Fruit fly (Drosophila melanogaster) whole organism, embryonic: ENCODE measurements around the gene CG13002.
A peak's percentile ranks its signal among the peaks of the same experiment; 100 is the strongest.

ENCODE experiments used
- Asciz ChIP-seq: fragments of 200-800 bp; sonication (Bioruptor generic); optimal IDR thresholded peaks from 2 replicates; lab custom pipeline; 2017; ENCODE audit warnings: missing biosample characterization, mild to moderate bottlenecking, missing genetic modification characterization, missing genetic modification reagents
- CG11085 ChIP-seq: fragments of 200-800 bp; sonication (Bioruptor generic); IDR thresholded peaks from 2 replicates; pipeline ENCODE4 v1.3.6; 2022; ENCODE audit warnings: missing biosample characterization, missing genetic modification characterization
- CG12155 ChIP-seq: fragments of 200-800 bp; sonication (Bioruptor generic); optimal IDR thresholded peaks from 3 replicates; lab custom pipeline; 2016; ENCODE audit warnings: missing biosample characterization, missing genetic modification characterization
- CG12236 ChIP-seq: fragments of 200-800 bp; sonication (Bioruptor generic); optimal IDR thresholded peaks from 2 replicates; lab custom pipeline; 2016; ENCODE audit warnings: missing biosample characterization, missing genetic modification characterization
- CG12942 ChIP-seq: fragments of 200-800 bp; sonication (Bioruptor generic); optimal IDR thresholded peaks from 3 replicates; lab custom pipeline; 2016; ENCODE audit warnings: missing biosample characterization, missing genetic modification characterization
- CG13894 ChIP-seq: fragments of 200-800 bp; sonication (Bioruptor generic); optimal IDR thresholded peaks from 3 replicates; lab custom pipeline; 2018; ENCODE audit warnings: missing biosample characterization, mild to moderate bottlenecking, missing genetic modification characterization, moderate library complexity
- CG14710 ChIP-seq: fragments of 200-800 bp; sonication (Bioruptor generic); optimal IDR thresholded peaks from 3 replicates; lab custom pipeline; 2019; ENCODE audit warnings: missing biosample characterization, mild to moderate bottlenecking, missing genetic modification characterization, moderate library complexity
- CG15011 ChIP-seq: fragments of 200-800 bp; sonication (Bioruptor generic); optimal IDR thresholded peaks from 3 replicates; lab custom pipeline; 2018; ENCODE audit warnings: missing biosample characterization, mild to moderate bottlenecking, missing genetic modification characterization
- CG15073 ChIP-seq: fragments of 200-800 bp; sonication (Bioruptor generic); optimal IDR thresholded peaks from 2 replicates; lab custom pipeline; 2016; ENCODE audit warnings: missing biosample characterization, missing genetic modification characterization
- CG16815 ChIP-seq: fragments of 200-800 bp; sonication (Bioruptor generic); optimal IDR thresholded peaks from 3 replicates; lab custom pipeline; 2017; ENCODE audit warnings: missing biosample characterization, mild to moderate bottlenecking, missing genetic modification characterization
- CG17328 ChIP-seq: fragments of 200-800 bp; sonication (Bioruptor generic); IDR thresholded peaks from 2 replicates; pipeline ENCODE4 v1.3.6; 2022; ENCODE audit warnings: missing biosample characterization, missing genetic modification characterization
- CG2116 ChIP-seq: fragments of 200-800 bp; sonication (Bioruptor generic); optimal IDR thresholded peaks from 3 replicates; lab custom pipeline; 2018; ENCODE audit warnings: missing biosample characterization, mild to moderate bottlenecking, missing genetic modification characterization
- CG2875 ChIP-seq: fragments of 200-800 bp; sonication (Bioruptor generic); optimal IDR thresholded peaks from 2 replicates; lab custom pipeline; 2017; ENCODE audit warnings: missing biosample characterization, mild to moderate bottlenecking, missing genetic modification characterization, missing genetic modification reagents
- CG3065 ChIP-seq: fragments of 200-800 bp; sonication (Bioruptor generic); optimal IDR thresholded peaks from 2 replicates; lab custom pipeline; 2016; ENCODE audit warnings: missing biosample characterization, missing genetic modification characterization
- CG4707 ChIP-seq: fragments of 200-800 bp; sonication (Bioruptor generic); optimal IDR thresholded peaks from 2 replicates; lab custom pipeline; 2018; ENCODE audit warnings: missing biosample characterization, mild to moderate bottlenecking, missing genetic modification characterization, moderate library complexity
- CG6683 ChIP-seq: fragments of 200-800 bp; sonication (Bioruptor generic); optimal IDR thresholded peaks from 2 replicates; lab custom pipeline; 2017; ENCODE audit warnings: missing biosample characterization, mild to moderate bottlenecking, missing genetic modification characterization, missing genetic modification reagents
- CG6813 ChIP-seq: fragments of 200-800 bp; sonication (Bioruptor generic); optimal IDR thresholded peaks from 2 replicates; lab custom pipeline; 2017; ENCODE audit warnings: missing biosample characterization, missing genetic modification characterization, mild to moderate bottlenecking, moderate library complexity, missing genetic modification reagents
- CG6854 ChIP-seq: fragments of 200-800 bp; sonication (Bioruptor generic); optimal IDR thresholded peaks from 3 replicates; lab custom pipeline; 2017; ENCODE audit warnings: missing biosample characterization, mild to moderate bottlenecking, missing genetic modification characterization
- CG8089 ChIP-seq: fragments of 200-800 bp; sonication (Bioruptor generic); optimal IDR thresholded peaks from 3 replicates; lab custom pipeline; 2016; ENCODE audit warnings: missing biosample characterization, missing genetic modification characterization
- CG9797 ChIP-seq: fragments of 200-800 bp; sonication (Bioruptor generic); optimal IDR thresholded peaks from 3 replicates; lab custom pipeline; 2018; ENCODE audit warnings: missing biosample characterization, mild to moderate bottlenecking, missing genetic modification characterization
- CTCF ChIP-seq: fragments of 200-800 bp; sonication (Bioruptor generic); optimal IDR thresholded peaks from 2 replicates; lab custom pipeline; 2017; ENCODE audit warnings: missing biosample characterization, mild to moderate bottlenecking, missing genetic modification characterization, moderate library complexity
- Deaf1 ChIP-seq: fragments of 200-800 bp; optimal IDR thresholded peaks from 3 replicates; lab custom pipeline; 2019; ENCODE audit warnings: missing biosample characterization, mild to moderate bottlenecking, missing genetic modification characterization, moderate library complexity
- Dek ChIP-seq: fragments of 200-800 bp; sonication (Bioruptor generic); optimal IDR thresholded peaks from 3 replicates; lab custom pipeline; 2019; ENCODE audit warnings: missing biosample characterization, mild to moderate bottlenecking, missing genetic modification characterization, moderate library complexity
- Dip2 ChIP-seq: fragments of 200-800 bp; sonication (Bioruptor generic); IDR thresholded peaks from 2 replicates; pipeline ENCODE4 v1.3.6; 2022; ENCODE audit warnings: missing biosample characterization, missing genetic modification characterization
- Dll ChIP-seq: fragments of 200-800 bp; sonication (Bioruptor generic); IDR thresholded peaks from 4 replicates; pipeline ENCODE4 v1.3.6; 2022; ENCODE audit warnings: missing biosample characterization, missing genetic modification characterization; ENCODE audit not compliant: partially characterized antibody
- Doc3 ChIP-seq: fragments of 200-800 bp; sonication (Bioruptor generic); IDR thresholded peaks from 3 replicates; pipeline ENCODE4 v1.3.6; 2022; ENCODE audit warnings: missing biosample characterization, missing genetic modification characterization; ENCODE audit not compliant: partially characterized antibody
- E2f2 ChIP-seq: fragments of 200-800 bp; sonication (Bioruptor generic); IDR thresholded peaks from 2 replicates; pipeline ENCODE4 v1.3.6; 2022; ENCODE audit warnings: missing biosample characterization, missing genetic modification characterization
- MESR4 ChIP-seq: fragments of 200-800 bp; sonication (Bioruptor generic); optimal IDR thresholded peaks from 2 replicates; lab custom pipeline; 2018; ENCODE audit warnings: missing biosample characterization, mild to moderate bottlenecking, missing genetic modification characterization, moderate library complexity
- Mad ChIP-seq: fragments of 200-800 bp; sonication (Bioruptor generic); optimal IDR thresholded peaks from 2 replicates; lab custom pipeline; 2016; ENCODE audit warnings: missing biosample characterization, missing genetic modification characterization
- Med ChIP-seq: fragments of 200-800 bp; sonication (Bioruptor generic); peaks from one replicate; lab custom pipeline; 2016; ENCODE audit warnings: missing biosample characterization, missing genetic modification characterization, mild to moderate bottlenecking, inconsistent platforms, moderate library complexity
- Myb ChIP-seq: fragments of 200-800 bp; sonication (Bioruptor generic); optimal IDR thresholded peaks from 2 replicates; lab custom pipeline; 2016; ENCODE audit warnings: missing biosample characterization, missing genetic modification characterization
- Side ChIP-seq: fragments of 200-800 bp; sonication (Bioruptor generic); optimal IDR thresholded peaks from 2 replicates; lab custom pipeline; 2016; ENCODE audit warnings: missing biosample characterization, missing genetic modification characterization
- Sox102F ChIP-seq: fragments of 200-800 bp; sonication (Bioruptor generic); optimal IDR thresholded peaks from 2 replicates; lab custom pipeline; 2018; ENCODE audit warnings: missing biosample characterization, mild to moderate bottlenecking, missing genetic modification characterization, moderate library complexity
- YL-1 ChIP-seq: fragments of 200-800 bp; sonication (Bioruptor generic); optimal IDR thresholded peaks from 3 replicates; lab custom pipeline; 2017; ENCODE audit warnings: missing biosample characterization, mild to moderate bottlenecking, missing genetic modification characterization
- amos ChIP-seq: fragments of 200-800 bp; sonication (Bioruptor generic); IDR thresholded peaks from 2 replicates; pipeline ENCODE4 v1.3.6; 2022; ENCODE audit warnings: missing biosample characterization, missing genetic modification characterization; ENCODE audit not compliant: partially characterized antibody
- az2 ChIP-seq: fragments of 200-800 bp; sonication (Bioruptor generic); optimal IDR thresholded peaks from 3 replicates; lab custom pipeline; 2016; ENCODE audit warnings: missing biosample characterization, missing genetic modification characterization
- btn ChIP-seq: fragments of 200-800 bp; sonication (Bioruptor generic); optimal IDR thresholded peaks from 2 replicates; lab custom pipeline; 2016; ENCODE audit warnings: missing biosample characterization, missing genetic modification characterization
- cas ChIP-seq: fragments of 200-800 bp; sonication (Bioruptor generic); IDR thresholded peaks from 2 replicates; pipeline ENCODE4 v1.3.6; 2022; ENCODE audit warnings: missing biosample characterization, missing genetic modification characterization
- cg ChIP-seq: fragments of 200-800 bp; sonication (Bioruptor generic); optimal IDR thresholded peaks from 3 replicates; lab custom pipeline; 2019; ENCODE audit warnings: missing biosample characterization, mild to moderate bottlenecking, missing genetic modification characterization, moderate library complexity
- cwo ChIP-seq: fragments of 200-800 bp; sonication (Bioruptor generic); optimal IDR thresholded peaks from 3 replicates; lab custom pipeline; 2017; ENCODE audit warnings: missing biosample characterization, missing genetic modification characterization, mild to moderate bottlenecking, moderate library complexity, missing genetic modification reagents
- dmrt11E ChIP-seq: fragments of 200-800 bp; sonication (Bioruptor generic); optimal IDR thresholded peaks from 3 replicates; lab custom pipeline; 2018; ENCODE audit warnings: missing biosample characterization, mild to moderate bottlenecking, missing genetic modification characterization, moderate library complexity
- grn ChIP-seq: fragments of 200-800 bp; sonication (Bioruptor generic); optimal IDR thresholded peaks from 3 replicates; lab custom pipeline; 2017; ENCODE audit warnings: missing biosample characterization, missing genetic modification characterization
- her ChIP-seq: fragments of 200-800 bp; sonication (Bioruptor generic); optimal IDR thresholded peaks from 2 replicates; lab custom pipeline; 2016; ENCODE audit warnings: missing biosample characterization, missing genetic modification characterization
- jigr1 ChIP-seq: fragments of 200-800 bp; sonication (Bioruptor generic); IDR thresholded peaks from 3 replicates; pipeline ENCODE4 v1.3.6; 2022; ENCODE audit warnings: missing biosample characterization, missing genetic modification characterization
- jumu ChIP-seq: fragments of 200-800 bp; sonication (Bioruptor generic); optimal IDR thresholded peaks from 3 replicates; lab custom pipeline; 2016; ENCODE audit warnings: missing biosample characterization, missing genetic modification characterization
- ken ChIP-seq: fragments of 200-800 bp; sonication (Bioruptor generic); IDR thresholded peaks from 3 replicates; pipeline ENCODE4 v1.3.6; 2022; ENCODE audit warnings: missing biosample characterization, missing genetic modification characterization
- mld ChIP-seq: fragments of 200-800 bp; sonication (Bioruptor generic); IDR thresholded peaks from 3 replicates; pipeline ENCODE4 v1.3.6; 2022; ENCODE audit warnings: missing biosample characterization, missing genetic modification characterization; ENCODE audit not compliant: partially characterized antibody
- nerfin-1 ChIP-seq: fragments of 200-800 bp; sonication (Bioruptor generic); optimal IDR thresholded peaks from 3 replicates; lab custom pipeline; 2019; ENCODE audit warnings: missing biosample characterization, mild to moderate bottlenecking, missing genetic modification characterization, moderate library complexity
- ranshi ChIP-seq: fragments of 200-800 bp; sonication (Bioruptor generic); IDR thresholded peaks from 2 replicates; pipeline ENCODE4 v1.3.6; 2022; ENCODE audit warnings: missing biosample characterization, missing genetic modification characterization
- sd ChIP-seq: fragments of 200-800 bp; sonication (Bioruptor generic); optimal IDR thresholded peaks from 3 replicates; lab custom pipeline; 2018; ENCODE audit warnings: missing biosample characterization, mild to moderate bottlenecking, missing genetic modification characterization, moderate library complexity
- trem ChIP-seq: fragments of 200-800 bp; optimal IDR thresholded peaks from 3 replicates; lab custom pipeline; 2019; ENCODE audit warnings: missing biosample characterization, mild to moderate bottlenecking, missing genetic modification characterization, moderate library complexity
- vvl ChIP-seq: fragments of 200-800 bp; sonication (Bioruptor generic); IDR thresholded peaks from 2 replicates; pipeline ENCODE4 v1.3.6; 2022; ENCODE audit warnings: missing biosample characterization, missing genetic modification characterization

The CG13002 gene

dm6 chrX:16873053-16873452 lies 16.6 kb upstream of the CG13002 start (continued):
- no peak for TF ChIP-seq nerfin-1 (tag; lab: Kevin White, UChicago)
- TF ChIP-seq mld (GFP tag; lab: Robert Waterston, UW): no peak
- no peak for TF ChIP-seq Asciz (GFP tag; lab: Kevin White, UChicago)
- no peak for TF ChIP-seq Dek (tag; lab: Kevin White, UChicago)
- TF ChIP-seq CG9797 (GFP tag; lab: Kevin White, UChicago): no peak
- TF ChIP-seq Dll (GFP tag; lab: Robert Waterston, UW): no peak
- no peak for TF ChIP-seq CG8089
- TF ChIP-seq CG2875 (GFP tag; lab: Kevin White, UChicago): no peak
- TF ChIP-seq grn: no peak
- TF ChIP-seq btn (GFP tag; lab: Kevin White, UChicago): no peak
- TF ChIP-seq Med (GFP tag; lab: Kevin White, UChicago): peak; percentile 5
- TF ChIP-seq ranshi (GFP tag; lab: Robert Waterston, UW): no peak
- TF ChIP-seq CG12236 (GFP tag; lab: Kevin White, UChicago): no peak
- no peak for TF ChIP-seq CG14710 (tag; lab: Kevin White, UChicago)
- no peak for TF ChIP-seq YL-1
- TF ChIP-seq cas (GFP tag; lab: Robert Waterston, UW): no peak
- no peak for TF ChIP-seq MESR4
- TF ChIP-seq CG3065 (GFP tag; lab: Kevin White, UChicago): no peak
- no peak for TF ChIP-seq trem (tag; lab: Kevin White, UChicago)
- no peak for TF ChIP-seq CG12942 (GFP tag; lab: Kevin White, UChicago)
- TF ChIP-seq CG13894 (tag; lab: Kevin White, UChicago): no peak

dm6 chrX:16874671-16875070 lies 14.9 kb upstream of the CG13002 start:
- TF ChIP-seq Mad (GFP tag; lab: Kevin White, UChicago) (no peak), CG6854 (GFP tag; lab: Kevin White, UChicago) (no peak), Sox102F (GFP tag; lab: Kevin White, UChicago) (no peak), amos (GFP tag; lab: Robert Waterston, UW) (no peak), ken (GFP tag; lab: Robert Waterston, UW) (no peak), CG4707 (GFP tag; lab: Kevin White, UChicago) (no peak), Side (GFP tag; lab: Kevin White, UChicago) (no peak), CTCF (GFP tag; lab: Kevin White, UChicago) (no peak), CG15073 (GFP tag; lab: Kevin White, UChicago) (no peak), vvl (GFP tag; lab: Robert Waterston, UW) (no peak), cas (GFP tag; lab: Robert Waterston, UW) (no peak), E2f2 (GFP tag; lab: Robert Waterston, UW) (peak; percentile 37; the same call in 1 of the 2 replicates), sd (tag; lab: Kevin White, UChicago) (no peak), CG16815 (GFP tag; lab: Kevin White, UChicago) (no peak), CG11085 (GFP tag; lab: Robert Waterston, UW) (no peak), CG6813 (GFP tag; lab: Kevin White, UChicago) (no peak), cwo (GFP tag; lab: Kevin White, UChicago) (no peak), CG2116 (GFP tag; lab: Kevin White, UChicago) (no peak), jigr1 (no peak), dmrt11E (tag; lab: Kevin White, UChicago) (no peak), Doc3 (no peak), Deaf1 (tag; lab: Kevin White, UChicago) (peak; percentile 24), Myb (GFP tag; lab: Kevin White, UChicago) (peak; percentile 33), cg (GFP tag; lab: Kevin White, UChicago) (no peak), CG12155 (GFP tag; lab: Kevin White, UChicago) (no peak), her (no peak), Dip2 (no peak), CG6683 (no peak), jumu (GFP tag; lab: Kevin White, UChicago) (no peak), CG15011 (GFP tag; lab: Kevin White, UChicago) (no peak), az2 (GFP tag; lab: Kevin White, UChicago) (no peak), CG17328 (GFP tag; lab: Robert Waterston, UW) (no peak)
